Fruit fly (Drosophila melanogaster) whole organism, embryonic: ENCODE measurements around the gene CG5225.

Experiments
- Atf6 ChIP-seq: fragments of 200-800 bp; sonication (Bioruptor generic); IDR thresholded peaks from 2 replicates; pipeline ENCODE4 v1.3.6; 2022; ENCODE audit warnings: missing biosample characterization, missing genetic modification characterization
- CG10209 ChIP-seq: fragments of 200-800 bp; sonication (Bioruptor generic); optimal IDR thresholded peaks from 3 replicates; lab custom pipeline; 2017; ENCODE audit warnings: missing biosample characterization, mild to moderate bottlenecking, missing genetic modification characterization, missing genetic modification reagents
- CG11560 ChIP-seq: fragments of 200-800 bp; sonication (Bioruptor generic); IDR thresholded peaks from 3 replicates; pipeline ENCODE4 v1.3.6; 2022; ENCODE audit warnings: missing biosample characterization, missing genetic modification characterization
- CG11696 ChIP-seq: fragments of 200-800 bp; sonication (Bioruptor generic); IDR thresholded peaks from 2 replicates; pipeline ENCODE4 v1.3.6; 2022; ENCODE audit warnings: missing biosample characterization, missing genetic modification characterization
- CG12219 ChIP-seq: fragments of 200-800 bp; sonication (Bioruptor generic); optimal IDR thresholded peaks from 3 replicates; lab custom pipeline; 2018; ENCODE audit warnings: missing biosample characterization, mild to moderate bottlenecking, missing genetic modification characterization
- CG13296 ChIP-seq: fragments of 200-800 bp; sonication (Bioruptor generic); optimal IDR thresholded peaks from 3 replicates; lab custom pipeline; 2018; ENCODE audit warnings: missing biosample characterization, mild to moderate bottlenecking, missing genetic modification characterization
- CG15514 ChIP-seq: fragments of 200-800 bp; sonication (Bioruptor generic); optimal IDR thresholded peaks from 3 replicates; lab custom pipeline; 2017; ENCODE audit warnings: missing biosample characterization, missing genetic modification characterization, mild to moderate bottlenecking, moderate library complexity, missing genetic modification reagents
- CG17186 ChIP-seq: fragments of 200-800 bp; sonication (Bioruptor generic); optimal IDR thresholded peaks from 3 replicates; lab custom pipeline; 2017; ENCODE audit warnings: missing biosample characterization, missing genetic modification reagents, missing genetic modification characterization
- CG17361 ChIP-seq: fragments of 200-800 bp; sonication (Bioruptor generic); IDR thresholded peaks from 3 replicates; pipeline ENCODE4 v1.3.6; 2022; ENCODE audit warnings: missing biosample characterization, missing genetic modification characterization
- CG17802 ChIP-seq: fragments of 200-800 bp; sonication (Bioruptor generic); optimal IDR thresholded peaks from 2 replicates; lab custom pipeline; 2018; ENCODE audit warnings: missing biosample characterization, mild to moderate bottlenecking, missing genetic modification characterization, moderate library complexity
- CG17829 ChIP-seq: fragments of 200-800 bp; optimal IDR thresholded peaks from 2 replicates; lab custom pipeline; 2019; ENCODE audit warnings: missing biosample characterization, mild to moderate bottlenecking, missing genetic modification characterization, moderate library complexity
- CG17912 ChIP-seq: fragments of 200-800 bp; sonication (Bioruptor generic); optimal IDR thresholded peaks from 2 replicates; lab custom pipeline; 2018; ENCODE audit warnings: missing biosample characterization, mild to moderate bottlenecking, missing genetic modification characterization
- CG18476 ChIP-seq: fragments of 200-800 bp; sonication (Bioruptor generic); optimal IDR thresholded peaks from 2 replicates; lab custom pipeline; 2016; ENCODE audit warnings: missing biosample characterization, mild to moderate bottlenecking, missing genetic modification characterization
- CG2199 ChIP-seq: fragments of 200-800 bp; sonication (Bioruptor generic); IDR thresholded peaks from 3 replicates; pipeline ENCODE4 v1.3.6; 2022; ENCODE audit warnings: missing biosample characterization, missing genetic modification characterization
- CG5180 ChIP-seq: fragments of 200-800 bp; sonication (Bioruptor generic); optimal IDR thresholded peaks from 3 replicates; lab custom pipeline; 2017; ENCODE audit warnings: missing biosample characterization, missing genetic modification characterization, mild to moderate bottlenecking, moderate library complexity, missing genetic modification reagents
- CG8359 ChIP-seq: fragments of 200-800 bp; sonication (Bioruptor generic); optimal IDR thresholded peaks from 2 replicates; lab custom pipeline; 2017; ENCODE audit warnings: missing biosample characterization, mild to moderate bottlenecking, missing genetic modification characterization, borderline replicate concordance
- CG8924 ChIP-seq: fragments of 200-800 bp; optimal IDR thresholded peaks from 3 replicates; lab custom pipeline; 2019; ENCODE audit warnings: missing biosample characterization, mild to moderate bottlenecking, missing genetic modification characterization, moderate library complexity
- Chrac-16 ChIP-seq: fragments of 200-800 bp; sonication (Bioruptor generic); optimal IDR thresholded peaks from 3 replicates; lab custom pipeline; 2016; ENCODE audit warnings: missing biosample characterization, missing genetic modification characterization
- D19A ChIP-seq: fragments of 200-800 bp; optimal IDR thresholded peaks from 3 replicates; lab custom pipeline; 2019; ENCODE audit warnings: missing biosample characterization, mild to moderate bottlenecking, missing genetic modification characterization, moderate library complexity
- E2f1 ChIP-seq: fragments of 200-800 bp; sonication (Bioruptor generic); IDR thresholded peaks from 2 replicates; pipeline ENCODE4 v1.3.6; 2022; ENCODE audit warnings: missing biosample characterization, missing genetic modification characterization
- H2.0 ChIP-seq: fragments of 200-800 bp; sonication (Bioruptor generic); IDR thresholded peaks from 2 replicates; pipeline ENCODE4 v1.3.6; 2022; ENCODE audit warnings: missing biosample characterization, missing genetic modification characterization
- Hand ChIP-seq: fragments of 200-800 bp; sonication (Bioruptor generic); optimal IDR thresholded peaks from 2 replicates; lab custom pipeline; 2017; ENCODE audit warnings: mild to moderate bottlenecking, missing biosample characterization, missing genetic modification reagents, missing genetic modification characterization
- Hmr ChIP-seq: fragments of 200-800 bp; sonication (Bioruptor generic); optimal IDR thresholded peaks from 3 replicates; lab custom pipeline; 2017; ENCODE audit warnings: mild to moderate bottlenecking, missing biosample characterization, missing genetic modification reagents, missing genetic modification characterization
- MESR4 ChIP-seq: fragments of 200-800 bp; sonication (Bioruptor generic); optimal IDR thresholded peaks from 2 replicates; lab custom pipeline; 2018; ENCODE audit warnings: missing biosample characterization, mild to moderate bottlenecking, missing genetic modification characterization, moderate library complexity
- NC2β ChIP-seq: fragments of 200-800 bp; sonication (Bioruptor generic); optimal IDR thresholded peaks from 2 replicates; lab custom pipeline; 2016; ENCODE audit warnings: missing biosample characterization, missing genetic modification characterization
- Nf-YA ChIP-seq: fragments of 200-800 bp; sonication (Bioruptor generic); IDR thresholded peaks from 2 replicates; pipeline ENCODE4 v1.3.6; 2022; ENCODE audit warnings: missing biosample characterization, missing genetic modification characterization
- Oli ChIP-seq: fragments of 200-800 bp; sonication (Bioruptor generic); optimal IDR thresholded peaks from 2 replicates; lab custom pipeline; 2018; ENCODE audit warnings: missing biosample characterization, mild to moderate bottlenecking, missing genetic modification characterization, moderate library complexity
- Ptx1 ChIP-seq: fragments of 200-800 bp; sonication (Bioruptor generic); IDR thresholded peaks from 2 replicates; pipeline ENCODE4 v1.3.6; 2022; ENCODE audit warnings: missing biosample characterization, missing genetic modification characterization
- TFAM ChIP-seq: fragments of 200-800 bp; sonication (Bioruptor generic); optimal IDR thresholded peaks from 2 replicates; lab custom pipeline; 2017; ENCODE audit warnings: missing biosample characterization, missing genetic modification characterization, inconsistent platforms
- Taf1 ChIP-seq: fragments of 200-800 bp; sonication (Bioruptor generic); IDR thresholded peaks from 2 replicates; pipeline ENCODE4 v1.3.6; 2022; ENCODE audit warnings: missing biosample characterization, missing genetic modification characterization
- bab2 ChIP-seq: fragments of 200-800 bp; sonication (Bioruptor generic); optimal IDR thresholded peaks from 2 replicates; lab custom pipeline; 2016; ENCODE audit warnings: missing biosample characterization, missing genetic modification characterization
- bowl ChIP-seq: fragments of 200-800 bp; sonication (Bioruptor generic); IDR thresholded peaks from 2 replicates; pipeline ENCODE4 v1.3.6; 2022; ENCODE audit warnings: missing biosample characterization, missing genetic modification characterization
- btn ChIP-seq: fragments of 200-800 bp; sonication (Bioruptor generic); optimal IDR thresholded peaks from 2 replicates; lab custom pipeline; 2016; ENCODE audit warnings: missing biosample characterization, missing genetic modification characterization
- crol ChIP-seq: fragments of 200-800 bp; sonication (Bioruptor generic); IDR thresholded peaks from 2 replicates; pipeline ENCODE4 v1.3.6; 2022; ENCODE audit warnings: missing biosample characterization, missing genetic modification characterization
- dpn ChIP-seq, 2 experiments: fragments of 200-800 bp; sonication (Bioruptor generic); optimal IDR thresholded peaks; 3 replicates each; lab custom pipeline; 2016; ENCODE audit warnings: missing biosample characterization in 2 of 2, missing genetic modification characterization in 2 of 2
- her ChIP-seq: fragments of 200-800 bp; sonication (Bioruptor generic); optimal IDR thresholded peaks from 2 replicates; lab custom pipeline; 2016; ENCODE audit warnings: missing biosample characterization, missing genetic modification characterization
- jumu ChIP-seq: fragments of 200-800 bp; sonication (Bioruptor generic); optimal IDR thresholded peaks from 3 replicates; lab custom pipeline; 2016; ENCODE audit warnings: missing biosample characterization, missing genetic modification characterization
- nmo ChIP-seq: fragments of 200-800 bp; sonication (Bioruptor generic); optimal IDR thresholded peaks from 2 replicates; lab custom pipeline; 2018; ENCODE audit warnings: missing biosample characterization, mild to moderate bottlenecking, missing genetic modification characterization, moderate library complexity
- peb ChIP-seq: fragments of 200-800 bp; sonication (Bioruptor generic); IDR thresholded peaks from 2 replicates; pipeline ENCODE4 v1.3.6; 2022; ENCODE audit warnings: missing biosample characterization, missing genetic modification characterization
- pum ChIP-seq: fragments of 200-800 bp; sonication (Bioruptor generic); optimal IDR thresholded peaks from 2 replicates; lab custom pipeline; 2016; ENCODE audit warnings: missing biosample characterization, missing genetic modification characterization
- pzg ChIP-seq: fragments of 200-800 bp; sonication (Bioruptor generic); optimal IDR thresholded peaks from 3 replicates; lab custom pipeline; 2018; ENCODE audit warnings: missing biosample characterization, mild to moderate bottlenecking, missing genetic modification characterization, moderate library complexity
- ranshi ChIP-seq: fragments of 200-800 bp; sonication (Bioruptor generic); IDR thresholded peaks from 2 replicates; pipeline ENCODE4 v1.3.6; 2022; ENCODE audit warnings: missing biosample characterization, missing genetic modification characterization
- ro ChIP-seq: fragments of 200-800 bp; sonication (Bioruptor generic); IDR thresholded peaks from 2 replicates; pipeline ENCODE4 v1.3.6; 2022; ENCODE audit warnings: missing biosample characterization, missing genetic modification characterization
- shn ChIP-seq: fragments of 200-800 bp; sonication (Bioruptor generic); optimal IDR thresholded peaks from 3 replicates; lab custom pipeline; 2016; ENCODE audit warnings: missing biosample characterization, missing genetic modification characterization
- sim ChIP-seq: fragments of 200-800 bp; sonication (Bioruptor generic); IDR thresholded peaks from 2 replicates; pipeline ENCODE4 v1.3.6; 2022; ENCODE audit warnings: missing biosample characterization, missing genetic modification characterization
- sima ChIP-seq: fragments of 200-800 bp; sonication (Bioruptor generic); optimal IDR thresholded peaks from 2 replicates; lab custom pipeline; 2016; ENCODE audit warnings: missing biosample characterization, missing genetic modification characterization
- tgo ChIP-seq: fragments of 200-800 bp; sonication (Bioruptor generic); IDR thresholded peaks from 3 replicates; pipeline ENCODE4 v1.3.6; 2022; ENCODE audit warnings: missing biosample characterization, missing genetic modification characterization
- unpg ChIP-seq: fragments of 200-800 bp; sonication (Bioruptor generic); optimal IDR thresholded peaks from 3 replicates; lab custom pipeline; 2018; ENCODE audit warnings: missing biosample characterization, mild to moderate bottlenecking, missing genetic modification characterization, moderate library complexity
- vvl ChIP-seq: fragments of 200-800 bp; sonication (Bioruptor generic); IDR thresholded peaks from 2 replicates; pipeline ENCODE4 v1.3.6; 2022; ENCODE audit warnings: missing biosample characterization, missing genetic modification characterization

CG5225 gene

DNA sequence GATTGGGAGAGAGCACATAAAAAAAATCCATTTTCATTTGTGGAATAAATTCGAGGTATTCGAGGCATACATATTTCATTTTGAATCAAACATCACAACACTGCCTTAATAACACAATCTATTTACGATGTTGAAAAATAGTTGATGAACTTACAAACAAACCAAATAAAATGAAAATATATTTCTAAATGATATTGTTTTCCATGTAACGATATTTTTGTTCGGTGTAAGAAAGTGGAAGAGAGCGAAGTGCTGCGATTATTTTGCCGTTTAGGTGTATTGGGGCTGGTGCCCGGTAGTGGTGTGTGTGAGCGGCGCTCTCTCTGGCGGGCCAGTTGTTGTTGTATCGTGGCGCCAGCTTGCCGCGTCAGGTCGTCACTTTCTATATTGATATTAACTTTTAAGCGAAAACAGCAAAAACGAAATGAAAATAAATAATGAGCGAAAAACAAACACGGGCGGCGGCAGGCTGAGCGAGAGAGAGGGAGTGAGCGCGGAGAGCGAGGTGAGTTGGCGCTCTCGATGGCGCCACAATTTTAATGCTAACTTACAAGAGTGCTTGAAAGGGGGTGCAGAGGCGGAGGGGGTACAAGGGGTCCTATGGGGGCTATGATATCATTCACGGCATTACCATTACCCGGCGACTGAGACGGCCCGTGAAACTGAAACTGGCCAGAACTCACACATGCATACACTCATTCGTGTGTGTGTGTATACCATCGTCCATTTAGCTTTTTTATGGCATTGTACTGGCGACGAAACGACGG, 36.7 kb downstream of the CG5225 start (continued):
- TF ChIP-seq CG17186 (GFP tag; lab: Kevin White, UChicago): peak; percentile 25
- peak; percentile 86 for TF ChIP-seq shn (GFP tag; lab: Kevin White, UChicago)
- peak; percentile 88 for TF ChIP-seq CG17912 (GFP tag; lab: Kevin White, UChicago)
- peak; percentile 74 for TF ChIP-seq CG11696 (GFP tag; lab: Robert Waterston, UW)
- TF ChIP-seq E2f1 (GFP tag; lab: Robert Waterston, UW): peak; percentile 87
- peak; percentile 95 for TF ChIP-seq Oli (tag; lab: Kevin White, UChicago)
- TF ChIP-seq jumu (GFP tag; lab: Kevin White, UChicago): peak; percentile 90
- peak; percentile 95 for TF ChIP-seq CG17829 (tag; lab: Kevin White, UChicago)
- peak; percentile 77 for TF ChIP-seq H2.0 (GFP tag; lab: Robert Waterston, UW)
- peak; percentile 95 for TF ChIP-seq nmo (GFP tag; lab: Kevin White, UChicago)
- TF ChIP-seq ro (GFP tag; lab: Robert Waterston, UW): 0 out of 2 replicates have a peak, but pooled peaks have one; percentile 12
- TF ChIP-seq CG18476 (GFP tag; lab: Kevin White, UChicago): peak; percentile 89
- peak; percentile 91 for TF ChIP-seq tgo (GFP tag; lab: Robert Waterston, UW)
- TF ChIP-seq CG17361 (GFP tag; lab: Robert Waterston, UW): peak; percentile 97
- peak; percentile 91 for TF ChIP-seq D19A (tag; lab: Kevin White, UChicago)
- peak; percentile 71 for TF ChIP-seq ranshi (GFP tag; lab: Robert Waterston, UW)
- TF ChIP-seq vvl (GFP tag; lab: Robert Waterston, UW): peak; percentile 95
- TF ChIP-seq CG8359 (GFP tag; lab: Kevin White, UChicago): peak; percentile 80
- peak; percentile 65; the same call in 1 of the 2 replicates for TF ChIP-seq Taf1 (GFP tag; lab: Robert Waterston, UW)
- TF ChIP-seq CG10209: peak; percentile 93
- peak; percentile 81 for TF ChIP-seq CG17802 (tag; lab: Kevin White, UChicago)
- TF ChIP-seq Ptx1 (GFP tag; lab: Robert Waterston, UW): peak; percentile 95
- peak; percentile 92 for TF ChIP-seq Chrac-16 (GFP tag; lab: Kevin White, UChicago)
- peak; percentile 91 to 94 for TF ChIP-seq dpn (GFP tag; optimal IDR thresholded peaks at IDR 0.05; lab: Kevin White, UChicago)
- TF ChIP-seq CG12219: peak; percentile 92
- TF ChIP-seq CG13296 (GFP tag; lab: Kevin White, UChicago): peak; percentile 89
- peak; percentile 87 for TF ChIP-seq Atf6 (GFP tag; lab: Robert Waterston, UW)
- TF ChIP-seq CG2199 (GFP tag; lab: Robert Waterston, UW): peak; percentile 79
- TF ChIP-seq CG15514 (GFP tag; lab: Kevin White, UChicago): peak; percentile 78
- TF ChIP-seq peb (GFP tag; lab: Robert Waterston, UW): peak; percentile 76
- peak; percentile 62; the same call in 1 of the 2 replicates for TF ChIP-seq bowl
- TF ChIP-seq CG11560 (tag; lab: Robert Waterston, UW): peak; percentile 66; the same call in 1 of the 3 replicates
- peak; percentile 74 for TF ChIP-seq her (GFP tag; lab: Kevin White, UChicago)
- TF ChIP-seq bab2 (GFP tag; lab: Kevin White, UChicago): peak; percentile 93
- peak; percentile 93 for TF ChIP-seq Hand (GFP tag; lab: Kevin White, UChicago)
- peak; percentile 93 for TF ChIP-seq NC2β (GFP tag; lab: Kevin White, UChicago)
- peak; percentile 83 for TF ChIP-seq CG5180 (GFP tag; lab: Kevin White, UChicago)
- TF ChIP-seq pum (GFP tag; lab: Kevin White, UChicago): peak; percentile 88
- peak; percentile 40 for TF ChIP-seq Nf-YA (GFP tag; lab: Robert Waterston, UW)
- peak; percentile 98 for TF ChIP-seq crol (GFP tag; lab: Robert Waterston, UW)
- TF ChIP-seq unpg (GFP tag; lab: Kevin White, UChicago): peak; percentile 97
- peak; percentile 12 for TF ChIP-seq pzg (GFP tag; lab: Kevin White, UChicago)
- peak; percentile 15; the same call in 1 of the 2 replicates for TF ChIP-seq sim
- TF ChIP-seq Hmr (GFP tag; lab: Kevin White, UChicago): peak; percentile 93
- TF ChIP-seq btn (GFP tag; lab: Kevin White, UChicago): peak; percentile 60
- TF ChIP-seq CG8924 (tag; lab: Kevin White, UChicago): peak; percentile 97
- TF ChIP-seq sima (GFP tag; lab: Kevin White, UChicago): peak; percentile 76
- TF ChIP-seq TFAM (GFP tag; lab: Kevin White, UChicago): peak; percentile 52
- peak; percentile 38 for TF ChIP-seq MESR4 (GFP tag; lab: Kevin White, UChicago)
